Fruit fly (Drosophila melanogaster): Measurements from ENCODE around the gene CG31955.

CG31955 gene

DNA sequence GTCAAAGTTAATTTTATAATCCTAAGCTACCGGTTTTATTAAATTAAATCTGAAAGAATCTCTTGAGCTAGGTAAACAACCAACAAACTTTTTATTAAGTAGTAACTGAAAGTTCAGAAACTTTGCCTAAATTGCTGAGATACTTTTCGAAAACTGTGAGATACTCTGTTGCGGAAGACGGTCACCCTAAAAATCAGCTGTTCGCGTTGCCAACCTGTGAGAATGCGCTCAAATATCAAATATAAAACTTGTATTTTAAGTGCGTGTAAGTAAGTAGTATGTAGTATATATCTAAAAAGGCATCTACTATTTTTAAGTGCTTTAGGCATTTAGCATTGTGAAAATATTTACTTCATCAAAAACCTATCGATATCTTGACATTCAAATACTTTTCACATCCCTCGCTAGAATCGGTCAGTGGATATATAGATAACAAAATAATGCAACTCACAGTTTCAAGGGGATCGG lies at the start of gene CG31955, which contains the start of gene CG2818 (continued):
- TF ChIP-seq CG12071 (GFP tag; optimal IDR thresholded peaks at IDR 0.05) (no peak), NFAT (GFP tag; IDR thresholded peaks at IDR 0.05) (no peak), CG16813 (GFP tag; IDR thresholded peaks at IDR 0.05; ENCODE audit: partially characterized antibody) (peak; percentile 76), CG2202 (tag; optimal IDR thresholded peaks at IDR 0.05) (no peak), Camta (GFP tag; optimal IDR thresholded peaks at IDR 0.05) (no peak), ci (GFP tag; IDR thresholded peaks at IDR 0.05) (no peak), CG31224 (GFP tag; IDR thresholded peaks at IDR 0.05) (no peak), Atf-2 (GFP tag; optimal IDR thresholded peaks at IDR 0.05) (no peak), CG43689 (GFP tag; IDR thresholded peaks at IDR 0.05) (no peak), oc (tag; optimal IDR thresholded peaks at IDR 0.05) (no peak), CG1792 (GFP tag; optimal IDR thresholded peaks at IDR 0.05) (no peak), CG1529 (GFP tag; optimal IDR thresholded peaks at IDR 0.05) (no peak), vnd (GFP tag; IDR thresholded peaks at IDR 0.05; ENCODE audit: partially characterized antibody) (peak; percentile 36; the same call in 1 of the 3 replicates), tup (GFP tag; optimal IDR thresholded peaks at IDR 0.05) (no peak), CG12155 (GFP tag; optimal IDR thresholded peaks at IDR 0.05) (peak; percentile 9), CG6813 (GFP tag; optimal IDR thresholded peaks at IDR 0.05) (no peak), al (GFP tag; IDR thresholded peaks at IDR 0.05) (no peak), CG31441 (GFP tag; IDR thresholded peaks at IDR 0.05) (no peak), Sox100B (GFP tag; optimal IDR thresholded peaks at IDR 0.05) (no peak), CG17186 (GFP tag; optimal IDR thresholded peaks at IDR 0.05) (peak; percentile 82), Hsf (GFP tag; optimal IDR thresholded peaks at IDR 0.05) (peak; percentile 42), fd102C (GFP tag; optimal IDR thresholded peaks at IDR 0.05) (no peak), CG3407 (GFP tag; optimal IDR thresholded peaks at IDR 0.05) (no peak), YL-1 (GFP tag; optimal IDR thresholded peaks at IDR 0.05) (no peak), E2f2 (GFP tag; IDR thresholded peaks at IDR 0.05) (peak; percentile 72), hth (optimal IDR thresholded peaks at IDR 0.05) (no peak), Asciz (GFP tag; optimal IDR thresholded peaks at IDR 0.05) (no peak), CG11560 (tag; IDR thresholded peaks at IDR 0.05) (no peak), cad (GFP tag; optimal IDR thresholded peaks at IDR 0.05) (no peak), CG15601 (tag; optimal IDR thresholded peaks at IDR 0.05) (no peak), p53 (GFP tag; optimal IDR thresholded peaks at IDR 0.05) (no peak), sr (GFP tag; IDR thresholded peaks at IDR 0.05) (no peak), Bgb (GFP tag; IDR thresholded peaks at IDR 0.05; ENCODE audit: partially characterized antibody) (peak; percentile 61; the same call in 1 of the 2 replicates), fru (optimal IDR thresholded peaks at IDR 0.05) (no peak), CG1832 (GFP tag; optimal IDR thresholded peaks at IDR 0.05) (no peak), CG5180 (GFP tag; optimal IDR thresholded peaks at IDR 0.05) (no peak), Max (GFP tag; optimal IDR thresholded peaks at IDR 0.05) (peak; percentile 8), dm (GFP tag; optimal IDR thresholded peaks at IDR 0.05) (peak; percentile 57), Dref (GFP tag; IDR thresholded peaks at IDR 0.05) (peak; percentile 60), nerfin-2 (GFP tag; IDR thresholded peaks at IDR 0.05; ENCODE audit: partially characterized antibody) (0 out of 2 replicates have a peak, but pooled peaks have one; percentile 24), jumu (GFP tag; optimal IDR thresholded peaks at IDR 0.05) (no peak), Spps (tag; optimal IDR thresholded peaks at IDR 0.05) (no peak), Trl (optimal IDR thresholded peaks at IDR 0.05) (no peak), Trl (GFP tag; optimal IDR thresholded peaks at IDR 0.05) (no peak), Antp (GFP tag; optimal IDR thresholded peaks at IDR 0.05) (no peak), zen2 (GFP tag; IDR thresholded peaks at IDR 0.05; ENCODE audit: partially characterized antibody) (peak; percentile 38; the same call in 1 of the 3 replicates), CG5245 (GFP tag; optimal IDR thresholded peaks at IDR 0.05) (no peak), Dfd (GFP tag; optimal IDR thresholded peaks at IDR 0.05) (no peak), Side (GFP tag; optimal IDR thresholded peaks at IDR 0.05) (no peak), sima (GFP tag; optimal IDR thresholded peaks at IDR 0.05) (no peak), bigmax (GFP tag; optimal IDR thresholded peaks at IDR 0.05) (no peak), Hr39 (optimal IDR thresholded peaks at IDR 0.05) (no peak), Hand (GFP tag; optimal IDR thresholded peaks at IDR 0.05) (no peak)

All from whole organism, embryonic.